Fruit fly (Drosophila melanogaster) S2 (cell line): Measurements from ENCODE around the gene tefu.
A peak's percentile ranks its signal among the peaks of the same experiment; 100 is the strongest.

Experiments
- CG8478 ChIP-seq: fragments of >200 bp; optimal IDR thresholded peaks from 2 replicates; lab custom pipeline; 2018
- CTCF ChIP-seq, 2 experiments: fragments of >200 bp; optimal IDR thresholded peaks; 2 replicates each; lab custom pipeline; 2018

DNA sequence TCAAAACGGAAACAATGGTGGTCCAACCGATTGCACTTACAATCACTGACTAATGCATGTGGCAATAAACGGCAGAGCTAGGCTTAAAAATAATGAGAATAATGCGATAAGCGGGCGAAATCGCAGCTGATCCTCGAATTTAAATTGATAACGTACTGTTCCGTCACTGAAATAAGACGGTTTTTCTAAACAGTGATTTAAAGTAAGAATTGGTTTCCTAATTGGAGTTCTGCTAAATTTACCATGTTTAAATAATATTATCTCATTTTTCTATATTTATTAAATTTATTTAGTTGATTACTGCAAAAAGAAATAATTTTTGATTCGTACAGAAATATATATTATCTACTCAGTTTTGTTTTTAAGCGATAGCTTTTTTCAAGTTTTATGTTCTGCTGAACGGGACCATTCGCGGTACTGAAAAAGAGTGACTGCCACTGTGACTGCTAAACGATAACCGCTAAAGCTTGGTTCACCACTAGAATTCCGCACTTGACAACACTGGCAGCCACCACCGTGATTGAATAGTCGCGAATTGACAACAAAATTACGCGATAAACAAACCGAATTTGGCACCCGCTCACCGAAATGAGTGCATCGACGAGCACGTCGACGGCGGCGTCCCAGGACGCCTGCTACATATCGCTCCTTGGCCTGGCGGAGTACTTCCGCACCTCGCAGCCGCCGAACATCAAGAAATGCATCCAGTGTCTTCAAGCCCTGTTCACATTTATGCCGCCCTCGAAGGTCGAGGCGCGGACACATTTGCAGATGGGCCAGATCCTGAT lies 33.1 kb downstream of the tefu start, which contains the start of the genes Spn88Eb and Mau2:
- no peak for TF ChIP-seq CG8478
- TF ChIP-seq CTCF (optimal IDR thresholded peaks at IDR 0.05; lab: Kevin White, UChicago), result peak in 1 of 2 experiments; percentile 24
